Worm (Caenorhabditis elegans): ENCODE data around the gene Y4C6B.4.

ce11 chrIV:5326144-5326543 lies at the start of gene Y4C6B.4:
- TF ChIP-seq ref-1 (GFP tag; conservative IDR thresholded peaks at IDR 0.05) (no peak), T22C8.4 (GFP tag; IDR thresholded peaks at IDR 0.05) (no peak), ztf-29 (GFP tag; IDR thresholded peaks at IDR 0.05) (no peak), med-1 (GFP tag; optimal IDR thresholded peaks at IDR 0.05; ENCODE audit: insufficient read depth) (no peak), cog-1 (tag; optimal IDR thresholded peaks at IDR 0.05) (no peak)

Data from whole organism, midembryonic.